Worm (Caenorhabditis elegans): Measurements from ENCODE around the gene golg-4.
A peak's percentile ranks its signal among the peaks of the same experiment; 100 is the strongest.

golg-4 gene

DNA sequence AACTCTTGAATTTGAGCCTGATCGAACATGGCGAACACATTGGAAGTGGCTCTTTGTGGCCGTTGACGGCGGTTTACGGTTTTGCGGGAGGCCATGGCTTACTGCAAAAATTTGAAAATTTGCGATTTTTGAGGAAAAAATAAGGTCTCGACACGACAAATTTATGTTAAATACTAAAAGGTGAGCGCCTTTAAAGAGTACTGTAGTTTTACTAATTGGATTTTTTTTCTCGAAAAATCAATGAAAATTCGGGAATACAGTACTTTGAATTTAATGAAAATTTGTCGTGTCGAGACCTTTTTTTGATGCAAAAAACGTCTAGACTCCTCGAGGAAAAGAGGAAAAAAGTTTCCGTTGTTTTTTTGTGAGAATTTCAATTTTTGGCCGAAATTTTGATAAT, 11.7 kb upstream of the golg-4 start, which contains the start of gene mlc-4:
mlc-4 (minus strand) TSS at position 101 of the 400 bp plus-strand sequence.
- TF ChIP-seq lin-15B (tag; optimal IDR thresholded peaks at IDR 0.05) (no peak), egl-27 (tag; optimal IDR thresholded peaks at IDR 0.05) (no peak), set-16 (GFP tag; IDR thresholded peaks at IDR 0.05) (no peak), ceh-62 (tag; optimal IDR thresholded peaks at IDR 0.05) (no peak), unc-62 (GFP tag; optimal IDR thresholded peaks at IDR 0.05 in 1 of 2) (no peak), unc-62 (tag; optimal IDR thresholded peaks at IDR 0.05) (no peak), nhr-11 (tag; optimal IDR thresholded peaks at IDR 0.05) (no peak), skn-1 (tag; optimal IDR thresholded peaks at IDR 0.05) (no peak), nhr-48 (tag; optimal IDR thresholded peaks at IDR 0.05) (no peak), mdt-29 (GFP tag; IDR thresholded peaks at IDR 0.05) (no peak), ZK546.5 (tag; optimal IDR thresholded peaks at IDR 0.05) (no peak), Y5F2A.4 (GFP tag; optimal IDR thresholded peaks at IDR 0.05) (no peak), T26A8.4 (GFP tag; IDR thresholded peaks at IDR 0.05) (no peak), hmg-1.1 (GFP tag; IDR thresholded peaks at IDR 0.05) (no peak), lsy-2 (tag; optimal IDR thresholded peaks at IDR 0.05) (no peak)

DNA sequence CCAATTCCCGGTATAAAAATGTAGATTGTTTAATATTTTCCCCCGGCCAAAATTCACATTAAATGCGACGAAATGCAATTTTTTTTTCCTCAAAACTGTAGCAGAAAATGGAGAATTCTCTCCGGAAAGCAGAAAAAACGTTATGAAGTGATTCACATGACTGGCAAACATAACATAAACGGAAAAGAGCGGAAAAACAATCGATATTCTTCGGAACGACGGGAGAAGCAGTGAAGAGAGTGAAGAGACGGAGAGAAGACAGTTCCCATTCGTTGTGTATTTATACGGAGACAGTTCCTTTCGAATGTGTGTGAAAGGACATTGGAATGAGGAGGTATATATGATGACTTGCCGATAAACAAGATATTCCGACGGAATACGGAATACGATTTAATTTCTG, 10.3 kb upstream of the golg-4 start:
- TF ChIP-seq ceh-28 (tag; optimal IDR thresholded peaks at IDR 0.05) (peak; percentile 31), mes-2 (tag; optimal IDR thresholded peaks at IDR 0.05; ENCODE audit: poor library complexity, severe bottlenecking) (peak; percentile 19), sdz-12 (GFP tag; optimal IDR thresholded peaks at IDR 0.05) (no peak), gei-8 (GFP tag; optimal IDR thresholded peaks at IDR 0.05) (no peak), unc-130 (GFP tag; optimal IDR thresholded peaks at IDR 0.05) (no peak), dve-1 (tag; optimal IDR thresholded peaks at IDR 0.05; ENCODE audit: insufficient read depth) (peak; percentile 16), hlh-30 (tag; optimal IDR thresholded peaks at IDR 0.05; ENCODE audit: insufficient read depth) (peak; percentile 49), mep-1 (tag; optimal IDR thresholded peaks at IDR 0.05) (peak; percentile 5), lsy-2 (tag; optimal IDR thresholded peaks at IDR 0.05) (peak in 1 of 2 experiments; percentile 31)

DNA sequence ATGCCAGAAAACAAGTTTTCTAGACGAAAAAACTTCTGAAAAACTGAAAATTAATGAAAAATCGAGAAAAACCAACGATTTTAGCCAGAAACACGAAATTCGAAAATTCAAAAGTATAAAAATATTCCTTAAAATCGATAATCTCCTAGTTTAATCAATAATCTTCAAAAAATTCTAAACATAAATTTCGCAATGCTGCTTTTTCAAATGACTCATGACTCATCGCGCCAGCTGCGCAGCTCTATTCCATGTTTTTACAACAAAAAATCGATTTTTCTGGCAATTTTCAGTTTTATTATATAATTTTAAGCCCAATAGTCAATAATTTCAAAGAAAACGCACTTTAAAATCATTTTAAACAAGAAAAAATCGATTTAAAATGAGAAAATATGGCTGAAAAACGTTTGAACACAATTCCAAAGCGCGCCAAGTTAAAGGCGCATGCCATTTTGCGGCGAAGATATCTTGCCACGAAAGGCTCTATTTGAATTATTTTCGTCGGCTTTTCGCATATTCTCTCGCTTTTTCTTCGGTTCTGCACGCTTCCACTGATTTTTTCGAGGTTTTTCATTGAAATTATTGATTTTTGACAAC, 9.4 kb upstream of the golg-4 start, which contains the start of gene cri-3:
cri-3 (plus strand) TSS at position 482 of the 594 bp plus-strand sequence.
- TF ChIP-seq dmd-6 (GFP tag; IDR thresholded peaks at IDR 0.05) (no peak), mes-2 (tag; optimal IDR thresholded peaks at IDR 0.05; ENCODE audit: poor library complexity, severe bottlenecking) (peak; percentile 20), dpl-1 (GFP tag; optimal IDR thresholded peaks at IDR 0.05) (peak; percentile 56), R02D3.7 (tag; optimal IDR thresholded peaks at IDR 0.05) (no peak), nhr-111 (GFP tag; optimal IDR thresholded peaks at IDR 0.05) (no peak), hif-1 (tag; optimal IDR thresholded peaks at IDR 0.05) (peak in 1 of 2 experiments; percentile 39), lsy-2 (tag; optimal IDR thresholded peaks at IDR 0.05) (peak in 1 of 2 experiments; percentile 6), nhr-77 (tag; optimal IDR thresholded peaks at IDR 0.05) (no peak), daf-12 (tag; optimal IDR thresholded peaks at IDR 0.05) (no peak), lin-38 (GFP tag; IDR thresholded peaks at IDR 0.05) (0 out of 2 replicates have a peak, but pooled peaks have one; percentile 27)

DNA sequence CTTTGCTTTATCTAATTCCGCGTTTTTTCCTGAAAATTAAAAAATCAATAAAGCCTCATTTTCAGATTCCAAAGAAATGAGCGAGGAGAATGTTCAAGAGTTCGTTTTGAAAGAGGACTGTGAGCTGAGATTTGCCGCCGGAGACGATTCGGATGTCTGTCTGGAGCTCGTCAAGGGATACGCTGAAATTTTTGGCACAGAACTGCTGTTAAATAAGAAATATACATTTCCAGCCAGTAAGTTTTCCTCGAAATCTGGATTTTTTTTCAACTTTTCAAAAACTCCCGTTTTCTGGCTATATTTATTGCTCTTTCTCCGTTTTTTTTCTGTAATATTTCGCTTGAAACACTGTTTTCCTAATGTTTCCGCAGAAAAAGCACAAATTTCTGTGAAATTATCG, 7.7 kb upstream of the golg-4 start, which contains the start of gene clpf-1:
clpf-1 (plus strand) TSS at position 66 of the 400 bp plus-strand sequence.
- TF ChIP-seq aha-1 (tag) (peak; percentile 94), mdl-1 (tag; optimal IDR thresholded peaks at IDR 0.05) (no peak), sdz-12 (GFP tag; optimal IDR thresholded peaks at IDR 0.05) (no peak), ama-1 (optimal IDR thresholded peaks at IDR 0.05) (peak; percentile 61), ceh-44 (GFP tag; IDR thresholded peaks at IDR 0.05) (no peak), lin-38 (GFP tag; IDR thresholded peaks at IDR 0.05) (peak; percentile 20; the same call in 1 of the 2 replicates), dve-1 (tag; optimal IDR thresholded peaks at IDR 0.05; ENCODE audit: insufficient read depth) (peak; percentile 39)
